Worm (Caenorhabditis elegans) whole organism, L4/young adult: ENCODE data around the gene cdc-25.4.

Experiments
- W03F9.2 ChIP-seq: fragments of 150-350 bp; optimal IDR thresholded peaks from 2 replicates; lab custom pipeline; 2014; ENCODE audit warnings: missing biosample characterization, missing genetic modification characterization
- him-1 ChIP-seq: sonication (generic microtip); optimal IDR thresholded peaks from 2 replicates; lab custom pipeline; 2016; ENCODE audit warnings: missing genotype, missing genetic modification reagents, missing genetic modification characterization, missing compliant biosample characterization

DNA sequence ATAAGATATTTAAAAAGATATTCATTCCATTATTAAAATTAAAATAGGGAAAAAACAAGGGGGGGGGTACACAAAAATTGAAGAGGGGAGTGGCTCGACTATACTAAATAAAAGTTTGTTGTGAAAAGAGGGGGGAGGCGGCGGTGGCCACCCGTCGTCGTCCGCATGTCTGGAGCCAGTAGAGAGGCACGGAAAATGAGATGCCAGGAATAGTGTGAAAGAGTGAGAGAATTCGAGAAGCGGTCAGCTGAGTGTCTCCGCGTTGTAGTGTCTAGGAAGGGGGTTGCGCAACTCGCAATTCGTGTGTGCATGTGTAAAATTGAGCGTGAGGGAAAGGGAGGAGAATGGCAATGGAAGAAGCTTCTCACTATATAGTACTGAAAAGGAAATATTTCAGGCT is 13.0 kb upstream of the cdc-25.4 start:
- TF ChIP-seq him-1 (tag; lab: Kevin White, UChicago) = no peak
- TF ChIP-seq W03F9.2 (tag; lab: Kevin White, UChicago) = no peak
